Worm (Caenorhabditis elegans) whole organism, L4 larva: ENCODE measurements around the gene F29C12.6.
"Not testable (repeated sequence)": the region's sequence is repeated elsewhere in the genome, so short reads cannot be mapped to it uniquely, and the experiment has no call there.

ENCODE experiments used
- F10B5.3 ChIP-seq: sonication (generic microtip); optimal IDR thresholded peaks from 2 replicates; lab custom pipeline; 2016; ENCODE audit warnings: mild to moderate bottlenecking, missing genetic modification characterization, missing compliant biosample characterization
- Y105C5A.15 ChIP-seq: fragments of 200-800 bp; sonication (Bioruptor generic); IDR thresholded peaks from 2 replicates; pipeline ENCODE4 v1.3.6; 2022; ENCODE audit warnings: missing genetic modification characterization, missing compliant biosample characterization
- Y48G9A.11 ChIP-seq: fragments of 200-800 bp; sonication (Bioruptor generic); IDR thresholded peaks from 2 replicates; pipeline ENCODE4 v1.3.6; 2022; ENCODE audit warnings: missing genetic modification reagents, missing genetic modification characterization, missing compliant biosample characterization
- ZK546.5 ChIP-seq, 2 experiments: sonication (generic microtip); optimal IDR thresholded peaks; 2 replicates each; lab custom pipeline; 2017; ENCODE audit warnings: missing biosample characterization in 2 of 2, missing genetic modification characterization in 2 of 2
- aha-1 ChIP-seq: fragments of 150-350 bp; peaks from one replicate; lab custom pipeline; 2014; ENCODE audit warnings: missing biosample characterization, missing genetic modification characterization
- ceh-62 ChIP-seq: sonication (generic microtip); optimal IDR thresholded peaks from 2 replicates; lab custom pipeline; 2017; ENCODE audit warnings: missing biosample characterization, missing genetic modification characterization
- ceh-82 ChIP-seq: sonication (generic microtip); optimal IDR thresholded peaks from 2 replicates; lab custom pipeline; 2017; ENCODE audit warnings: missing biosample characterization, missing genetic modification characterization
- ces-1 ChIP-seq: fragments of 150-350 bp; sonication (generic microtip); optimal IDR thresholded peaks from 4 replicates; lab custom pipeline; 2014; ENCODE audit warnings: missing biosample characterization, missing genetic modification reagents, missing genetic modification characterization
- daf-12 ChIP-seq: fragments of 150-350 bp; optimal IDR thresholded peaks from 2 replicates; lab custom pipeline; 2014; ENCODE audit warnings: missing biosample characterization, missing genetic modification reagents, missing genetic modification characterization
- dmd-9 ChIP-seq: fragments of 200-800 bp; sonication (Bioruptor generic); IDR thresholded peaks from 2 replicates; pipeline ENCODE4 v1.3.6; 2022; ENCODE audit warnings: missing genetic modification reagents, missing genetic modification characterization, missing compliant biosample characterization
- dpl-1 ChIP-seq: fragments of 150-350 bp; optimal IDR thresholded peaks from 2 replicates; lab custom pipeline; 2014; ENCODE audit warnings: missing biosample characterization, missing genetic modification reagents, missing genetic modification characterization
- duxl-1 ChIP-seq: sonication (generic microtip); optimal IDR thresholded peaks from 2 replicates; lab custom pipeline; 2016; ENCODE audit warnings: mild to moderate bottlenecking, missing genetic modification characterization, moderate library complexity, missing compliant biosample characterization; ENCODE audit not compliant: poor library complexity
- fos-1 ChIP-seq: fragments of 150-350 bp; optimal IDR thresholded peaks from 2 replicates; lab custom pipeline; 2014; ENCODE audit warnings: missing biosample characterization, missing genetic modification characterization
- hif-1 ChIP-seq, 2 experiments: sonication (generic microtip); optimal IDR thresholded peaks; 2 replicates each; lab custom pipeline; 2016 to 2017; ENCODE audit warnings: missing compliant biosample characterization in 2 of 2, missing genetic modification characterization in 2 of 2, missing genetic modification reagents in 2 of 2, missing genotype in 2 of 2, mild to moderate bottlenecking in 1 of 2
- lin-38 ChIP-seq: fragments of 200-800 bp; sonication (Bioruptor generic); IDR thresholded peaks from 2 replicates; pipeline ENCODE4 v1.3.6; 2022; ENCODE audit warnings: missing genetic modification reagents, missing genetic modification characterization, missing compliant biosample characterization
- madf-9 ChIP-seq: fragments of 200-800 bp; sonication (Bioruptor generic); conservative IDR thresholded peaks from 2 replicates; pipeline ENCODE4 v1.3.6; 2022; ENCODE audit warnings: missing genetic modification reagents, missing genetic modification characterization, missing compliant biosample characterization
- mdl-1 ChIP-seq, 2 experiments: fragments of 150-350 bp in 1 of 2; sonication (generic microtip) in 1 of 2; optimal IDR thresholded peaks; 2 replicates each; lab custom pipeline; 2014 to 2017; ENCODE audit warnings: missing biosample characterization in 2 of 2, missing genetic modification characterization in 2 of 2
- mep-1 ChIP-seq: fragments of 150-350 bp; sonication (generic microtip); optimal IDR thresholded peaks from 3 replicates; lab custom pipeline; 2014; ENCODE audit warnings: missing biosample characterization, missing genetic modification characterization
- mes-2 ChIP-seq: sonication (generic microtip); optimal IDR thresholded peaks from 2 replicates; lab custom pipeline; 2016; ENCODE audit warnings: missing genotype, mild to moderate bottlenecking, missing genetic modification characterization, missing compliant biosample characterization; ENCODE audit not compliant: poor library complexity, severe bottlenecking
- mxl-2 ChIP-seq: fragments of 200-800 bp; sonication (Bioruptor generic); conservative IDR thresholded peaks from 2 replicates; pipeline ENCODE4 v1.3.6; 2022; ENCODE audit warnings: missing genetic modification reagents, missing genetic modification characterization, missing compliant biosample characterization
- mxl-3 ChIP-seq: fragments of 200-800 bp; sonication (Bioruptor generic); optimal IDR thresholded peaks from 2 replicates; lab custom pipeline; 2018; ENCODE audit warnings: mild to moderate bottlenecking, missing genetic modification characterization, missing compliant biosample characterization
- nhr-10 ChIP-seq: fragments of 150-350 bp; optimal IDR thresholded peaks from 2 replicates; lab custom pipeline; 2014; ENCODE audit warnings: missing biosample characterization, missing genetic modification characterization
- nhr-11 ChIP-seq: fragments of 150-350 bp; optimal IDR thresholded peaks from 2 replicates; lab custom pipeline; 2014; ENCODE audit warnings: missing biosample characterization, missing genetic modification characterization
- nhr-111 ChIP-seq: fragments of 200-800 bp; sonication (Bioruptor generic); optimal IDR thresholded peaks from 2 replicates; lab custom pipeline; 2018; ENCODE audit warnings: mild to moderate bottlenecking, missing genetic modification characterization, missing compliant biosample characterization
- nhr-28 ChIP-seq: fragments of 150-350 bp; optimal IDR thresholded peaks from 2 replicates; lab custom pipeline; 2014; ENCODE audit warnings: missing biosample characterization, missing genetic modification characterization
- nhr-6 ChIP-seq: fragments of 150-350 bp; optimal IDR thresholded peaks from 2 replicates; lab custom pipeline; 2014; ENCODE audit warnings: missing biosample characterization, missing genetic modification characterization
- nhr-77 ChIP-seq: fragments of 150-350 bp; optimal IDR thresholded peaks from 2 replicates; lab custom pipeline; 2014; ENCODE audit warnings: missing biosample characterization, missing genetic modification characterization
- spr-1 ChIP-seq: sonication (generic microtip); optimal IDR thresholded peaks from 2 replicates; lab custom pipeline; 2016; ENCODE audit warnings: mild to moderate bottlenecking, missing genetic modification characterization, missing compliant biosample characterization
- unc-130 ChIP-seq: sonication (generic microtip); optimal IDR thresholded peaks from 2 replicates; lab custom pipeline; 2016; ENCODE audit warnings: missing genetic modification reagents, missing genetic modification characterization, missing compliant biosample characterization
- unc-39 ChIP-seq: sonication (generic microtip); optimal IDR thresholded peaks from 2 replicates; lab custom pipeline; 2017; ENCODE audit warnings: missing biosample characterization, missing genetic modification characterization
- unc-62 ChIP-seq, 3 experiments: fragments of 150-350 bp in 1 of 3; sonication (generic microtip); optimal IDR thresholded peaks in 2 of 3; peaks in 1 of 3; 1 replicate in 1 of 3; 2 replicates in 2 of 3; lab custom pipeline; 2014 to 2017; ENCODE audit warnings: missing biosample characterization in 3 of 3, missing genetic modification characterization in 3 of 3, missing genetic modification reagents in 3 of 3, missing genotype in 1 of 3
- vab-7 ChIP-seq: fragments of 200-800 bp; sonication (Bioruptor generic); IDR thresholded peaks from 2 replicates; pipeline ENCODE4 v1.3.6; 2022; ENCODE audit warnings: missing genetic modification reagents, missing genetic modification characterization, missing compliant biosample characterization

Gene F29C12.6

ce11 chrII:13129602-13130001 lies at the start of gene F29C12.6:
Gene F29C12.6, plus strand, starts transcription at chrII:13129902.
- TF ChIP-seq fos-1 (no peak), hif-1 (tag; optimal IDR thresholded peaks at IDR 0.05; lab: Kevin White, UChicago) (no peak), mep-1 (tag; lab: Kevin White, UChicago) (no peak), mxl-2 (no peak)

- TF ChIP-seq unc-130 (GFP tag; lab: Kevin White, UChicago); mep-1 (tag; lab: Kevin White, UChicago); nhr-11 (tag; lab: Kevin White, UChicago): not testable (repeated sequence)
Observed at ce11 chrII:13080607-13081006, 49.1 kb upstream of the F29C12.6 start, which contains the start of gene Y81G3A.2. Gene Y81G3A.2, plus strand, starts transcription at chrII:13080907.

- not testable (repeated sequence) for TF ChIP-seq madf-9 (GFP tag; lab: Robert Waterston, UW); ceh-62 (tag; lab: Kevin White, UChicago); nhr-111
Observed at ce11 chrII:13082403-13082802, 47.3 kb upstream of the F29C12.6 start, which contains the start of gene Y81G3A.6. Gene Y81G3A.6, minus strand, starts transcription at chrII:13082503.

- peak; percentile 96 for TF ChIP-seq dpl-1 (GFP tag; lab: Kevin White, UChicago)
- no peak for TF ChIP-seq nhr-10
- no peak for TF ChIP-seq vab-7 (GFP tag; lab: Robert Waterston, UW)
- TF ChIP-seq mxl-3 (GFP tag; lab: Kevin White, UChicago), result no peak
- no peak for TF ChIP-seq Y105C5A.15
- TF ChIP-seq nhr-6, result peak; percentile 2
- TF ChIP-seq ZK546.5 (tag; optimal IDR thresholded peaks at IDR 0.05; lab: Kevin White, UChicago), result no peak
- peak; percentile 82 for TF ChIP-seq mes-2 (tag; lab: Kevin White, UChicago)
- no peak for TF ChIP-seq ces-1 (GFP tag; lab: Kevin White, UChicago)
- TF ChIP-seq Y48G9A.11 (GFP tag; lab: Robert Waterston, UW), result no peak
- TF ChIP-seq ceh-62 (tag; lab: Kevin White, UChicago), result no peak
- no peak for TF ChIP-seq mdl-1 (tag; optimal IDR thresholded peaks at IDR 0.05; lab: Kevin White, UChicago)
- TF ChIP-seq lin-38, result peak; percentile 58
Observed at ce11 chrII:13083752-13084214, 45.9 kb upstream of the F29C12.6 start, which contains the start of the genes Y81G3A.1 and gcn-2. Gene Y81G3A.1, minus strand, starts transcription at chrII:13083926. Gene gcn-2, plus strand, starts transcription at chrII:13084164.

ce11 chrII:13085951-13086350 lies 43.8 kb upstream of the F29C12.6 start:
- peak; percentile 92 for TF ChIP-seq aha-1 (tag; lab: Kevin White, UChicago)
- peak in 1 of 2 experiments; percentile 80 for TF ChIP-seq unc-62 (GFP tag; optimal IDR thresholded peaks at IDR 0.05 in 1 of 2; lab: Kevin White, UChicago)
- no peak for TF ChIP-seq unc-62 (tag; optimal IDR thresholded peaks at IDR 0.05; lab: Kevin White, UChicago)
- TF ChIP-seq unc-39 (tag; lab: Kevin White, UChicago), result no peak
- TF ChIP-seq, all 104 proteins: peak for 2

- TF ChIP-seq ceh-82 (no peak), dpl-1 (GFP tag; lab: Kevin White, UChicago) (no peak), daf-12 (no peak), F10B5.3 (tag; lab: Kevin White, UChicago) (no peak), aha-1 (tag; lab: Kevin White, UChicago) (peak; percentile 21), nhr-77 (tag; lab: Kevin White, UChicago) (no peak), ceh-62 (tag; lab: Kevin White, UChicago) (no peak), duxl-1 (tag; lab: Kevin White, UChicago) (no peak), dmd-9 (no peak), nhr-10 (no peak), spr-1 (tag; lab: Kevin White, UChicago) (no peak), nhr-28 (tag; lab: Kevin White, UChicago) (peak; percentile 13)
Observed at ce11 chrII:13091123-13091522, 38.6 kb upstream of the F29C12.6 start, which contains the start of gene Y81G3A.4. Gene Y81G3A.4, plus strand, starts transcription at chrII:13091423.
